Fruit fly (Drosophila melanogaster): ENCODE measurements around the gene CG7341.

Gene CG7341

dm6 chr3L:18112669-18113068, at the start of gene CG7341, which contains the start of gene CG32195:
CG7341 (plus strand) TSS chr3L:18112959.
CG32195 (plus strand) TSS chr3L:18112959.
- peak in 1 of 2 experiments; percentile 28 for TF ChIP-seq foxo (GFP tag; optimal IDR thresholded peaks at IDR 0.05)
- TF ChIP-seq sage (GFP tag; optimal IDR thresholded peaks at IDR 0.05) = peak; percentile 42
- no peak for TF ChIP-seq GATAd (GFP tag; optimal IDR thresholded peaks at IDR 0.05)

- no peak for TF ChIP-seq CG9705 (GFP tag; optimal IDR thresholded peaks at IDR 0.05)
- peak; percentile 62 for TF ChIP-seq Rel (GFP tag; optimal IDR thresholded peaks at IDR 0.05)
- TF ChIP-seq Rel (tag; optimal IDR thresholded peaks at IDR 0.05) = peak; percentile 3
- TF ChIP-seq br (GFP tag; optimal IDR thresholded peaks at IDR 0.05) = peak; percentile 47
- peak; percentile 68 for TF ChIP-seq rgr (GFP tag; optimal IDR thresholded peaks at IDR 0.05)
- peak; percentile 35 for TF ChIP-seq ey (GFP tag; optimal IDR thresholded peaks at IDR 0.05)
- peak; percentile 33 for TF ChIP-seq brk (GFP tag; optimal IDR thresholded peaks at IDR 0.05)
- TF ChIP-seq fru (GFP tag; optimal IDR thresholded peaks at IDR 0.05) = peak; percentile 48
- TF ChIP-seq Jra (GFP tag; optimal IDR thresholded peaks at IDR 0.05) = peak; percentile 33
- TF ChIP-seq tai (GFP tag; optimal IDR thresholded peaks at IDR 0.05) = peak; percentile 52
- TF ChIP-seq pan (optimal IDR thresholded peaks at IDR 0.05) = no peak
- TF ChIP-seq dsf (GFP tag; optimal IDR thresholded peaks at IDR 0.05; ENCODE audit: borderline replicate concordance) = no peak
- TF ChIP-seq Dif (GFP tag; optimal IDR thresholded peaks at IDR 0.05; ENCODE audit: partially characterized antibody) = peak; percentile 94
- TF ChIP-seq lola (GFP tag; optimal IDR thresholded peaks at IDR 0.05) = no peak
- peak; percentile 66 for TF ChIP-seq Sp1 (GFP tag; optimal IDR thresholded peaks at IDR 0.05)
- TF ChIP-seq dl (GFP tag; optimal IDR thresholded peaks at IDR 0.05; ENCODE audit: insufficient read depth in 1 of 2, partially characterized antibody in 2 of 2) = peak; percentile 87 to 90
- TF ChIP-seq woc (GFP tag; optimal IDR thresholded peaks at IDR 0.05) = peak; percentile 56
- TF ChIP-seq h (GFP tag; optimal IDR thresholded peaks at IDR 0.05) = peak; percentile 65
- TF ChIP-seq HLH106 (tag; optimal IDR thresholded peaks at IDR 0.05) = peak; percentile 70
- peak; percentile 51 for TF ChIP-seq sage (GFP tag; optimal IDR thresholded peaks at IDR 0.05)
- peak; percentile 5 for TF ChIP-seq CG32264 (GFP tag; optimal IDR thresholded peaks at IDR 0.05)
- TF ChIP-seq Myc (optimal IDR thresholded peaks at IDR 0.05) = no peak
- TF ChIP-seq jim (GFP tag; optimal IDR thresholded peaks at IDR 0.05) = peak; percentile 4
- TF ChIP-seq Hr78 (GFP tag; optimal IDR thresholded peaks at IDR 0.05) = peak; percentile 40
- no peak for TF ChIP-seq Vsx2 (GFP tag; optimal IDR thresholded peaks at IDR 0.05; ENCODE audit: partially characterized antibody)
- peak; percentile 92 for TF ChIP-seq N (GFP tag; optimal IDR thresholded peaks at IDR 0.05)
- TF ChIP-seq GATAd (GFP tag; optimal IDR thresholded peaks at IDR 0.05) = no peak
- no peak for TF ChIP-seq usp (GFP tag; optimal IDR thresholded peaks at IDR 0.05)
- peak; percentile 76 for TF ChIP-seq CrebA (GFP tag; optimal IDR thresholded peaks at IDR 0.05; ENCODE audit: borderline replicate concordance)
- TF ChIP-seq Dfd (GFP tag; optimal IDR thresholded peaks at IDR 0.05) = no peak
- peak in 1 of 2 experiments; percentile 71 for TF ChIP-seq foxo (GFP tag; optimal IDR thresholded peaks at IDR 0.05)
- peak; percentile 45 for TF ChIP-seq dmrt93B (GFP tag; optimal IDR thresholded peaks at IDR 0.05)
- TF ChIP-seq OdsH (GFP tag; optimal IDR thresholded peaks at IDR 0.05) = peak; percentile 55
- TF ChIP-seq sv (GFP tag; optimal IDR thresholded peaks at IDR 0.05) = no peak
- TF ChIP-seq Hnf4 (GFP tag; optimal IDR thresholded peaks at IDR 0.05) = peak; percentile 73
- peak; percentile 65 for TF ChIP-seq Hr83 (GFP tag; optimal IDR thresholded peaks at IDR 0.05; ENCODE audit: poor library complexity, severe bottlenecking)
- peak; percentile 57 for TF ChIP-seq psq (GFP tag; optimal IDR thresholded peaks at IDR 0.05)
Measured at dm6 chr3L:18062959-18063510, 49.7 kb upstream of the CG7341 start.

dm6 chr3L:18064632-18065482, 47.9 kb upstream of the CG7341 start, which contains the start of gene Eip75B:
Eip75B (minus strand) TSS chr3L:18064696.
- peak; percentile 57 for TF ChIP-seq OdsH (GFP tag; optimal IDR thresholded peaks at IDR 0.05)
- peak; percentile 51 for TF ChIP-seq Hnf4 (GFP tag; optimal IDR thresholded peaks at IDR 0.05)
- no peak for TF ChIP-seq Myc (optimal IDR thresholded peaks at IDR 0.05)
- TF ChIP-seq pan (optimal IDR thresholded peaks at IDR 0.05) = no peak
- peak; percentile 76 for TF ChIP-seq Dif (GFP tag; optimal IDR thresholded peaks at IDR 0.05; ENCODE audit: partially characterized antibody)
- no peak for TF ChIP-seq sage (GFP tag; optimal IDR thresholded peaks at IDR 0.05)
- peak; percentile 86 for TF ChIP-seq psq (GFP tag; optimal IDR thresholded peaks at IDR 0.05)
- TF ChIP-seq dmrt93B (GFP tag; optimal IDR thresholded peaks at IDR 0.05) = peak; percentile 52
- TF ChIP-seq tai (GFP tag; optimal IDR thresholded peaks at IDR 0.05) = peak; percentile 22
- TF ChIP-seq Dfd (GFP tag; optimal IDR thresholded peaks at IDR 0.05) = no peak
- TF ChIP-seq HLH106 (tag; optimal IDR thresholded peaks at IDR 0.05) = peak; percentile 59
- TF ChIP-seq h (GFP tag; optimal IDR thresholded peaks at IDR 0.05) = peak; percentile 46
- peak in 1 of 2 experiments; percentile 58 for TF ChIP-seq foxo (GFP tag; optimal IDR thresholded peaks at IDR 0.05)
- TF ChIP-seq fru (GFP tag; optimal IDR thresholded peaks at IDR 0.05) = peak; percentile 57
- TF ChIP-seq Hr83 (GFP tag; optimal IDR thresholded peaks at IDR 0.05; ENCODE audit: poor library complexity, severe bottlenecking) = peak; percentile 9
- TF ChIP-seq rgr (GFP tag; optimal IDR thresholded peaks at IDR 0.05) = peak; percentile 45
- TF ChIP-seq Sp1 (GFP tag; optimal IDR thresholded peaks at IDR 0.05) = peak; percentile 64
- peak; percentile 59 for TF ChIP-seq woc (GFP tag; optimal IDR thresholded peaks at IDR 0.05)
- peak; percentile 21 to 72 for TF ChIP-seq dl (GFP tag; optimal IDR thresholded peaks at IDR 0.05; ENCODE audit: insufficient read depth in 1 of 2, partially characterized antibody in 2 of 2)
- no peak for TF ChIP-seq brk (GFP tag; optimal IDR thresholded peaks at IDR 0.05)
- TF ChIP-seq Jra (GFP tag; optimal IDR thresholded peaks at IDR 0.05) = no peak
- peak; percentile 42 for TF ChIP-seq br (GFP tag; optimal IDR thresholded peaks at IDR 0.05)
- peak; percentile 32 for TF ChIP-seq ey (GFP tag; optimal IDR thresholded peaks at IDR 0.05)
- no peak for TF ChIP-seq Hr78 (GFP tag; optimal IDR thresholded peaks at IDR 0.05)
